Worm (Caenorhabditis elegans): ENCODE measurements around the gene pals-26.

Gene pals-26

DNA sequence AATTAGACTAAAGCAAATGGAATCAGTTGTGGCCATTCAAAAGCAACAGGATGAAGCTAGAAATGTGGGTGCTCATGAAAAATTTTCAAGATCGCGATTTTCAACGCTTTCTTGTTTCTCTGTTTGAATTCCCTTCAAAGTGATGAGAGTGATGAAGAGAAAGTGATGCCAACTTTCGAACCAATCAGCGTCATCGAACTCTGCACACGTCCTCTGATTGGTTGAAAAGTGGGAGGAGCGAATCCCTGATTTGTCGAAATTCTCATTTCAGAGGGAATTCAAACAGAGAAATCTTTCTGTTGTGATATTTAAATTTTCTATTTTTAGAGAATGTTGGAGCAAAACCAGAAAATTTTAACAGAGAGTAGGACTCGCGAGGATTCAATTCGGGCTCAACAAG, 7.2 kb downstream of the pals-26 start:
- no peak for TF ChIP-seq C34F6.9 (tag; optimal IDR thresholded peaks at IDR 0.05)
- TF ChIP-seq zag-1 (tag; optimal IDR thresholded peaks at IDR 0.05) = no peak
- no peak for TF ChIP-seq nhr-237 (tag; optimal IDR thresholded peaks at IDR 0.05)
- TF ChIP-seq sma-9 (GFP tag; optimal IDR thresholded peaks at IDR 0.05) = no peak
- no peak for TF ChIP-seq sma-9 (tag; optimal IDR thresholded peaks at IDR 0.05)
- TF ChIP-seq elt-1 (tag; optimal IDR thresholded peaks at IDR 0.05) = no peak
- no peak for TF ChIP-seq ceh-82 (tag; optimal IDR thresholded peaks at IDR 0.05)

DNA sequence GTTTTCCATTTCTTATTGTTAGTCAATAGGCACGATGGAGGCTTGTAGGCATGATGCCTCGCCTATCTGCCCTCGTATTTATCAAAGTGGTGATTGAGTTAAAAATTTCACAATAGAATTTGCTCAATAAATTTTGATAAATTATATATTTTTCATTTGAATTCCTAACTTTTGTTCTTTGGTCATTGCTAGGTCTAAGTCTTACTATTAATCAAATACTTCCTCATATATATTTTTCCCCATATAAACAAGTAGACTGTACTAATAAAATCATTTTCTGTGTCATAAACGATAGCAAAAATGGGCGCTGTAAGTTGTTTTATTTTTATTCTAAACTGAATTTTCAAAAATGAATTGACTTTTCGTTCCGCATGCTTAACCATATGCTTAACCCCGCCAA, 9.5 kb downstream of the pals-26 start, which contains the start of gene pals-28:
TSS of gene pals-28 (plus strand) at position 301 of the 400 bp plus-strand sequence.
- TF ChIP-seq lin-39 (tag; optimal IDR thresholded peaks at IDR 0.05) (no peak), Y55F3AM.14 (GFP tag; optimal IDR thresholded peaks at IDR 0.05) (no peak), sem-4 (tag; optimal IDR thresholded peaks at IDR 0.05) (no peak), zag-1 (tag; optimal IDR thresholded peaks at IDR 0.05) (no peak), unc-39 (tag; optimal IDR thresholded peaks at IDR 0.05) (no peak), nhr-11 (tag; optimal IDR thresholded peaks at IDR 0.05) (no peak), nhr-237 (tag; optimal IDR thresholded peaks at IDR 0.05) (no peak), ceh-16 (tag; optimal IDR thresholded peaks at IDR 0.05) (no peak), elt-3 (tag; optimal IDR thresholded peaks at IDR 0.05) (no peak), nhr-77 (tag; optimal IDR thresholded peaks at IDR 0.05) (no peak)

DNA sequence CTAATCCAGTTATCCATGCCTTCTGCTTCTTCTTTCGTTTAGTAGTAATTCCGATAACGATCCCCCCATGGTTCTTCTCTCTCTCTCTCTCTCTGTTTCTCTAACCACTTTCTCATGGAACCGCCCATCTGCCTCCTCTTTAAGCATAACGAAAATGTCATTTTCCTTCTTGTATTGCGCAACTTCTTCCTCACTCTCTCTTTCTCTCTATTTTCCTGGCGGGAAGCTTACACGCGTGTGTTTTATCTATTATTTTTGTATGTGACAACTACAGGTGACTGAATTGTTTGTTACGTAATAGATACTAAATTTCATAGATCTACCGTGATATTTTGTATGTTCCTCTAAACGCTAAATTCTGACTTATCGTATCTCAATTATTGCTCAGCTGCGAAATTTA, 15.5 kb downstream of the pals-26 start:
- no peak for TF ChIP-seq egl-27 (tag; optimal IDR thresholded peaks at IDR 0.05)
- no peak for TF ChIP-seq mab-5 (tag; optimal IDR thresholded peaks at IDR 0.05)
- TF ChIP-seq lin-13 (GFP tag; optimal IDR thresholded peaks at IDR 0.05) = no peak
- no peak for TF ChIP-seq nhr-23 (tag; optimal IDR thresholded peaks at IDR 0.05)
- TF ChIP-seq nhr-25 (tag; optimal IDR thresholded peaks at IDR 0.05) = no peak
- TF ChIP-seq nhr-10 (tag; optimal IDR thresholded peaks at IDR 0.05) = no peak
- no peak for TF ChIP-seq unc-55 (GFP tag; optimal IDR thresholded peaks at IDR 0.05)
- no peak for TF ChIP-seq R02D3.7 (tag; optimal IDR thresholded peaks at IDR 0.05)
- TF ChIP-seq gmeb-1 (tag; optimal IDR thresholded peaks at IDR 0.05) = no peak
- no peak for TF ChIP-seq mbf-1 (tag; optimal IDR thresholded peaks at IDR 0.05)
- no peak for TF ChIP-seq unc-62 (GFP tag; optimal IDR thresholded peaks at IDR 0.05)
- TF ChIP-seq sma-3 (GFP tag; optimal IDR thresholded peaks at IDR 0.05) = no peak
- TF ChIP-seq ztf-4 (tag; optimal IDR thresholded peaks at IDR 0.05) = no peak
- TF ChIP-seq zag-1 (tag; optimal IDR thresholded peaks at IDR 0.05) = no peak
- no peak for TF ChIP-seq blmp-1 (tag; optimal IDR thresholded peaks at IDR 0.05; ENCODE audit: insufficient read depth)
- TF ChIP-seq alr-1 (tag; optimal IDR thresholded peaks at IDR 0.05) = no peak
- no peak for TF ChIP-seq snpc-4 (tag; optimal IDR thresholded peaks at IDR 0.05)
- no peak for TF ChIP-seq nhr-77 (tag; optimal IDR thresholded peaks at IDR 0.05)
- no peak for TF ChIP-seq crh-2 (tag; optimal IDR thresholded peaks at IDR 0.05)

DNA sequence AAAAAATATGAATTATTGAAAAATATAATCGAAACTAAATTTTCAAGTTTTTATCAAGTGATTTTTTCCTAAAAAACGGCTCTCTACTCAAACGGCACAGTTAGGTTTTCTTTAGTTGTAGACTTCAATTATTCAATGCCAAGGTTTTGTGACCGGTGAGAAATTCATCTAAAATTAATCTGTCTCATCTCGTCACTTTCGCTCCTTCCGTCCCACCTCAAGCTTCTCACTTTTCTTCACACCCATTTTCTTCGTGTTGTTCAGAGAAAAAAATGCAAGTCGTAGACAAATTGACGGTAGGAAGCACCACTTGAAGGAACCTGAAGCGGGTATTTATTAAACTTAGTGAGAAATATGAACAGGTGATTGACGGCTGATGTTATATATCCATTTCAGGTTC, 16.4 kb downstream of the pals-26 start:
- TF ChIP-seq blmp-1 (tag; optimal IDR thresholded peaks at IDR 0.05; ENCODE audit: insufficient read depth) (peak; percentile 66), nhr-11 (tag; optimal IDR thresholded peaks at IDR 0.05) (no peak), R02D3.7 (tag; optimal IDR thresholded peaks at IDR 0.05) (no peak), unc-55 (GFP tag; optimal IDR thresholded peaks at IDR 0.05) (no peak)

DNA sequence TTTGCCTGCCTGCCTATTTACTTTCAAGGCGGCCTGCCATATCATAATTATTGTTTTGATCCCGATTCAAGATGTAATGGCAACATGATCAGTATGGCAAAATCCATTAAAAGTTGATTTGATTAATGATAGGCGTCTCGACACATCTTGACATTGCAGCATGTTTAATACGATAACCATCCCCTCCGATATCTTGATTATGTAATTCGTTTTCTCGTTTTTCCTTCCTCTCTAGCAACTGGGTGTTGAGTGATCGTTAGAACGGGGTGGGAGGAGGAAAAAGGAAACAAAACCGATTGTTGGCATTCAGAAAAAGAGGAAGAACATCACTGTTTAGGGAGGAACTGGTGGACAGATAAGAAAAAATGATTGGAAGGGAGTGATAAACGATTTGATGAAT, 17.0 kb downstream of the pals-26 start:
- no peak for TF ChIP-seq nhr-21 (tag; optimal IDR thresholded peaks at IDR 0.05)
- peak; percentile 12 for TF ChIP-seq ceh-16 (tag; optimal IDR thresholded peaks at IDR 0.05)

DNA sequence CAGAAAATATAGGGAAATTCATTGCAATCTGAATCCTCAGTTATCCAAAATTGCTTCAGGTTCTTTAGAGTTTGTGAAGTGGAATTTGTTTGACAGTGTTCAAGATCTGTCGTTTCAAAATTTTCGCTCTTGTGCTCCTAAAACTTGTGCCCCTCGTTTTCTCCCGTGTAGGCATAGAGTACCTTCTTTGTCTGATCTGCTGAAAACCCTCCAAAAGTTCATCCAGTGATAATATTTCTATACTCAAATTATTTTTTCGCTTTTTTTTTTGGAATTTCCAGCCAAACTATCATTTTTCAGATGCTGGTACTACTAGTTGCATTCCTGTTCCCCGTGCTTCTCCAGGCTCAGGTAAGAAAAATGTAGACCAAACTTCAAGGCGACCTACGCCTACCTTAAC, 19.5 kb downstream of the pals-26 start, which contains the start of gene R07E5.4:
TSS of gene R07E5.4 (plus strand) at position 301 of the 400 bp plus-strand sequence.
- TF ChIP-seq nhr-12 (tag; optimal IDR thresholded peaks at IDR 0.05) = no peak
- TF ChIP-seq ztf-4 (tag; optimal IDR thresholded peaks at IDR 0.05) = no peak
- TF ChIP-seq nhr-23 (tag; optimal IDR thresholded peaks at IDR 0.05) = no peak
- TF ChIP-seq alr-1 (tag; optimal IDR thresholded peaks at IDR 0.05) = no peak
- TF ChIP-seq sma-3 (GFP tag; optimal IDR thresholded peaks at IDR 0.05) = no peak
- no peak for TF ChIP-seq nhr-237 (tag; optimal IDR thresholded peaks at IDR 0.05)
- no peak for TF ChIP-seq lin-11 (tag; optimal IDR thresholded peaks at IDR 0.05)
- no peak for TF ChIP-seq lin-13 (GFP tag; optimal IDR thresholded peaks at IDR 0.05)
- no peak for TF ChIP-seq ceh-82 (tag; optimal IDR thresholded peaks at IDR 0.05)
- TF ChIP-seq gmeb-1 (tag; optimal IDR thresholded peaks at IDR 0.05) = no peak
- TF ChIP-seq ama-1 (optimal IDR thresholded peaks at IDR 0.05) = no peak
- no peak for TF ChIP-seq crh-2 (tag; optimal IDR thresholded peaks at IDR 0.05)
- TF ChIP-seq nhr-77 (tag; optimal IDR thresholded peaks at IDR 0.05) = no peak
- TF ChIP-seq ZK546.5 (tag; optimal IDR thresholded peaks at IDR 0.05) = no peak

Measured in whole organism, L2 larva.